Worm (Caenorhabditis elegans): ENCODE data around the gene str-176.

DNA sequence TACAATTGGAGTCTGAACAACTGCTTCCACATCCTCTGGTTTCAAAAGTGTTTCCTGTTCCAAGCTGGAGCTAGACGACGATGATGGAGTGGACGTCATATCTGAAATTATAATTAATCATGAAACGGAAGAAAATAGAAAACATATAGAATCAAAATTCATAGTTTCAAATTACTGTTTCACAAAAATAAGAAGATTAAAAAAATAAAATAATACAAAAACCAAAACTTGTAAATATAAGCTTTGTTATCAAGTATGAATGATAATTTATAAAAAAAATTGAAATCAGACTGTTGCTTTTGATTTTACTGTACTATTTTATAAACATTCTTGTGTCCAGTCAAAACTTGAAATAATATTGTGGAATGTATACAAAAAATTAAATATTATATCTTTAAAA is at the start of gene str-176:
- TF ChIP-seq fos-1 (tag; optimal IDR thresholded peaks at IDR 0.05) (no peak), snpc-4 (tag; optimal IDR thresholded peaks at IDR 0.05) (no peak), elt-2 (tag; optimal IDR thresholded peaks at IDR 0.05) (no peak), rnt-1 (tag; optimal IDR thresholded peaks at IDR 0.05) (no peak), nhr-76 (tag; optimal IDR thresholded peaks at IDR 0.05) (no peak), pqm-1 (tag; optimal IDR thresholded peaks at IDR 0.05) (no peak), lin-15B (tag; optimal IDR thresholded peaks at IDR 0.05) (no peak), elt-3 (tag; optimal IDR thresholded peaks at IDR 0.05) (no peak), skn-1 (tag; optimal IDR thresholded peaks at IDR 0.05) (no peak), ceh-82 (tag; optimal IDR thresholded peaks at IDR 0.05) (no peak), nhr-85 (tag) (no peak), pag-3 (tag; optimal IDR thresholded peaks at IDR 0.05; ENCODE audit: borderline replicate concordance, insufficient read depth) (no peak), fkh-10 (GFP tag; optimal IDR thresholded peaks at IDR 0.05) (no peak), tlp-1 (tag; optimal IDR thresholded peaks at IDR 0.05) (no peak)

All from whole organism, L1 larva.